Worm (Caenorhabditis elegans): ENCODE results near the gene gpcp-1.
A peak's percentile ranks its signal among the peaks of the same experiment; 100 is the strongest.

gpcp-1 gene

ce11 chrX:3127626-3128142 lies 17.3 kb upstream of the gpcp-1 start:
- TF ChIP-seq unc-62 (GFP tag; optimal IDR thresholded peaks at IDR 0.05) (peak; percentile 91), ham-2 (GFP tag; optimal IDR thresholded peaks at IDR 0.05) (peak; percentile 74), snpc-4 (tag; optimal IDR thresholded peaks at IDR 0.05) (no peak), nhr-2 (tag; optimal IDR thresholded peaks at IDR 0.05) (no peak), ces-1 (GFP tag; optimal IDR thresholded peaks at IDR 0.05) (peak; percentile 93), tbx-8 (GFP tag; optimal IDR thresholded peaks at IDR 0.05) (peak; percentile 23), lin-13 (tag; optimal IDR thresholded peaks at IDR 0.05) (peak; percentile 91), cnd-1 (tag; optimal IDR thresholded peaks at IDR 0.05) (peak; percentile 83), nhr-28 (tag; optimal IDR thresholded peaks at IDR 0.05) (no peak), sem-2 (GFP tag; optimal IDR thresholded peaks at IDR 0.05) (peak; percentile 35), ztf-11 (tag; optimal IDR thresholded peaks at IDR 0.05) (peak; percentile 75), nhr-12 (tag; optimal IDR thresholded peaks at IDR 0.05) (no peak), M03D4.4 (tag; optimal IDR thresholded peaks at IDR 0.05) (peak; percentile 78), nhr-76 (tag; optimal IDR thresholded peaks at IDR 0.05) (no peak), mab-5 (tag; optimal IDR thresholded peaks at IDR 0.05) (no peak), zip-8 (tag; optimal IDR thresholded peaks at IDR 0.05) (no peak), ceh-39 (tag; optimal IDR thresholded peaks at IDR 0.05) (peak; percentile 50), elt-3 (tag; optimal IDR thresholded peaks at IDR 0.05) (peak; percentile 61), unc-120 (tag; optimal IDR thresholded peaks at IDR 0.05; ENCODE audit: poor library complexity, severe bottlenecking) (peak; percentile 55), flh-1 (GFP tag; optimal IDR thresholded peaks at IDR 0.05) (no peak), ceh-43 (GFP tag; optimal IDR thresholded peaks at IDR 0.05) (no peak), unc-39 (tag; optimal IDR thresholded peaks at IDR 0.05) (peak; percentile 4), lin-32 (GFP tag; optimal IDR thresholded peaks at IDR 0.05) (peak; percentile 48), nhr-237 (tag; optimal IDR thresholded peaks at IDR 0.05) (peak; percentile 93), mls-2 (tag; optimal IDR thresholded peaks at IDR 0.05) (peak; percentile 95), sptf-1 (tag; optimal IDR thresholded peaks at IDR 0.05) (peak; percentile 88), ceh-83 (GFP tag; optimal IDR thresholded peaks at IDR 0.05) (peak; percentile 44), drap-1 (GFP tag; optimal IDR thresholded peaks at IDR 0.05) (peak; percentile 93), mep-1 (tag; optimal IDR thresholded peaks at IDR 0.05) (peak; percentile 96), pha-4 (tag; optimal IDR thresholded peaks at IDR 0.05) (peak; percentile 94), lsy-2 (tag; optimal IDR thresholded peaks at IDR 0.05) (peak; percentile 58), elt-1 (tag; optimal IDR thresholded peaks at IDR 0.05; ENCODE audit: borderline replicate concordance, insufficient read depth) (no peak), hlh-1 (tag; optimal IDR thresholded peaks at IDR 0.05) (peak; percentile 77), bed-3 (GFP tag; optimal IDR thresholded peaks at IDR 0.05) (no peak), blmp-1 (tag; optimal IDR thresholded peaks at IDR 0.05) (peak; percentile 86)

ce11 chrX:3126979-3127378 lies 16.6 kb upstream of the gpcp-1 start, which contains the start of gene spc-1:
Gene spc-1 (minus strand): TSS chrX:3127079.
- TF ChIP-seq ceh-39 (tag; optimal IDR thresholded peaks at IDR 0.05) (no peak), M03D4.4 (tag; optimal IDR thresholded peaks at IDR 0.05) (no peak), unc-120 (tag; optimal IDR thresholded peaks at IDR 0.05; ENCODE audit: poor library complexity, severe bottlenecking) (no peak), sem-2 (GFP tag; optimal IDR thresholded peaks at IDR 0.05) (no peak), flh-1 (GFP tag; optimal IDR thresholded peaks at IDR 0.05) (no peak), lin-32 (GFP tag; optimal IDR thresholded peaks at IDR 0.05) (no peak), hlh-1 (tag; optimal IDR thresholded peaks at IDR 0.05) (no peak), pha-4 (tag; optimal IDR thresholded peaks at IDR 0.05) (no peak), ceh-43 (GFP tag; optimal IDR thresholded peaks at IDR 0.05) (no peak), drap-1 (GFP tag; optimal IDR thresholded peaks at IDR 0.05) (no peak), tbx-8 (GFP tag; optimal IDR thresholded peaks at IDR 0.05) (no peak), bed-3 (GFP tag; optimal IDR thresholded peaks at IDR 0.05) (no peak), ham-2 (GFP tag; optimal IDR thresholded peaks at IDR 0.05) (no peak), ceh-83 (GFP tag; optimal IDR thresholded peaks at IDR 0.05) (no peak), cnd-1 (tag; optimal IDR thresholded peaks at IDR 0.05) (no peak), unc-39 (tag; optimal IDR thresholded peaks at IDR 0.05) (no peak), nhr-76 (tag; optimal IDR thresholded peaks at IDR 0.05) (no peak), mls-2 (tag; optimal IDR thresholded peaks at IDR 0.05) (no peak), lsy-2 (tag; optimal IDR thresholded peaks at IDR 0.05) (no peak), nhr-237 (tag; optimal IDR thresholded peaks at IDR 0.05) (no peak)

ce11 chrX:3126233-3126632 lies 15.8 kb upstream of the gpcp-1 start:
- TF ChIP-seq ces-1 (GFP tag; optimal IDR thresholded peaks at IDR 0.05): peak; percentile 94
- TF ChIP-seq flh-1 (GFP tag; optimal IDR thresholded peaks at IDR 0.05): no peak
- no peak for TF ChIP-seq nhr-12 (tag; optimal IDR thresholded peaks at IDR 0.05)
- TF ChIP-seq nhr-76 (tag; optimal IDR thresholded peaks at IDR 0.05): no peak

Data from whole organism, mixed stage, embryonic.